Fruit fly (Drosophila melanogaster) whole organism, embryonic: ENCODE results near the gene 7B2.

Experiments used
- Antp ChIP-seq: fragments of 200-800 bp; sonication (Bioruptor generic); optimal IDR thresholded peaks from 3 replicates; lab custom pipeline; 2016; ENCODE audit warnings: missing biosample characterization, missing genetic modification characterization
- Bdp1 ChIP-seq: fragments of 200-800 bp; sonication (Bioruptor generic); optimal IDR thresholded peaks from 3 replicates; lab custom pipeline; 2016; ENCODE audit warnings: missing biosample characterization, missing genetic modification characterization
- Bgb ChIP-seq: fragments of 200-800 bp; sonication (Bioruptor generic); IDR thresholded peaks from 2 replicates; pipeline ENCODE4 v1.3.6; 2022; ENCODE audit warnings: missing biosample characterization, missing genetic modification characterization; ENCODE audit not compliant: partially characterized antibody
- CG11398 ChIP-seq: fragments of 200-800 bp; sonication (Bioruptor generic); optimal IDR thresholded peaks from 2 replicates; lab custom pipeline; 2016; ENCODE audit warnings: missing biosample characterization, missing genetic modification characterization
- CG12155 ChIP-seq: fragments of 200-800 bp; sonication (Bioruptor generic); optimal IDR thresholded peaks from 3 replicates; lab custom pipeline; 2016; ENCODE audit warnings: missing biosample characterization, missing genetic modification characterization
- CG12659 ChIP-seq: fragments of 200-800 bp; sonication (Bioruptor generic); optimal IDR thresholded peaks from 3 replicates; lab custom pipeline; 2017; ENCODE audit warnings: mild to moderate bottlenecking, missing biosample characterization, missing genetic modification reagents, missing genetic modification characterization
- CG13296 ChIP-seq: fragments of 200-800 bp; sonication (Bioruptor generic); optimal IDR thresholded peaks from 3 replicates; lab custom pipeline; 2018; ENCODE audit warnings: missing biosample characterization, mild to moderate bottlenecking, missing genetic modification characterization
- CG13624 ChIP-seq: fragments of 200-800 bp; sonication (Bioruptor generic); optimal IDR thresholded peaks from 2 replicates; lab custom pipeline; 2016; ENCODE audit warnings: missing biosample characterization, missing genetic modification characterization
- CG13775 ChIP-seq: fragments of 200-800 bp; sonication (Bioruptor generic); optimal IDR thresholded peaks from 3 replicates; lab custom pipeline; 2017; ENCODE audit warnings: missing biosample characterization, mild to moderate bottlenecking, missing genetic modification characterization
- CG14667 ChIP-seq: fragments of 200-800 bp; sonication (Bioruptor generic); IDR thresholded peaks from 2 replicates; pipeline ENCODE4 v1.3.6; 2022; ENCODE audit warnings: missing biosample characterization, missing genetic modification characterization
- CG14965 ChIP-seq: fragments of 200-800 bp; sonication (Bioruptor generic); optimal IDR thresholded peaks from 2 replicates; lab custom pipeline; 2016; ENCODE audit warnings: missing biosample characterization, missing genetic modification characterization, borderline replicate concordance
- CG15479 ChIP-seq: fragments of 200-800 bp; sonication (Bioruptor generic); optimal IDR thresholded peaks from 3 replicates; lab custom pipeline; 2019; ENCODE audit warnings: missing biosample characterization, mild to moderate bottlenecking, missing genetic modification characterization, moderate library complexity
- CG18619 ChIP-seq: fragments of 200-800 bp; sonication (Bioruptor generic); optimal IDR thresholded peaks from 3 replicates; lab custom pipeline; 2017; ENCODE audit warnings: missing biosample characterization, mild to moderate bottlenecking, missing genetic modification characterization
- CG2889 ChIP-seq: fragments of 200-800 bp; sonication (Bioruptor generic); IDR thresholded peaks from 3 replicates; pipeline ENCODE4 v1.3.6; 2022; ENCODE audit warnings: missing biosample characterization, missing genetic modification characterization
- CG3847 ChIP-seq: fragments of 200-800 bp; sonication (Bioruptor generic); IDR thresholded peaks from 2 replicates; pipeline ENCODE4 v1.3.6; 2022; ENCODE audit warnings: missing biosample characterization, missing genetic modification characterization
- CG4404 ChIP-seq: fragments of 200-800 bp; sonication (Bioruptor generic); IDR thresholded peaks from 2 replicates; pipeline ENCODE4 v1.3.6; 2022; ENCODE audit warnings: missing biosample characterization, missing genetic modification characterization
- CG4854 ChIP-seq: fragments of 200-800 bp; sonication (Bioruptor generic); optimal IDR thresholded peaks from 2 replicates; lab custom pipeline; 2016; ENCODE audit warnings: missing biosample characterization, missing genetic modification characterization, inconsistent platforms
- CG5180 ChIP-seq: fragments of 200-800 bp; sonication (Bioruptor generic); optimal IDR thresholded peaks from 3 replicates; lab custom pipeline; 2017; ENCODE audit warnings: missing biosample characterization, missing genetic modification characterization, mild to moderate bottlenecking, moderate library complexity, missing genetic modification reagents
- CG6813 ChIP-seq: fragments of 200-800 bp; sonication (Bioruptor generic); optimal IDR thresholded peaks from 2 replicates; lab custom pipeline; 2017; ENCODE audit warnings: missing biosample characterization, missing genetic modification characterization, mild to moderate bottlenecking, moderate library complexity, missing genetic modification reagents
- CG8290 ChIP-seq, 3 experiments: fragments of 200-800 bp; sonication (Bioruptor generic); optimal IDR thresholded peaks; 2 replicates each; lab custom pipeline; 2016 to 2019; ENCODE audit warnings: missing biosample characterization in 3 of 3, missing genetic modification characterization in 3 of 3, mild to moderate bottlenecking in 2 of 3, moderate library complexity in 1 of 3
- CG9609 ChIP-seq: fragments of 200-800 bp; sonication (Bioruptor generic); optimal IDR thresholded peaks from 3 replicates; lab custom pipeline; 2016; ENCODE audit warnings: missing biosample characterization, missing genetic modification characterization
- CG9727 ChIP-seq: fragments of 200-800 bp; sonication (Bioruptor generic); optimal IDR thresholded peaks from 3 replicates; lab custom pipeline; 2017; ENCODE audit warnings: missing biosample characterization, mild to moderate bottlenecking, missing genetic modification characterization
- CkIIα-i1 ChIP-seq: fragments of 200-800 bp; sonication (Bioruptor generic); IDR thresholded peaks from 2 replicates; pipeline ENCODE4 v1.3.6; 2022; ENCODE audit warnings: missing biosample characterization, missing genetic modification characterization
- E2f1 ChIP-seq: fragments of 200-800 bp; sonication (Bioruptor generic); IDR thresholded peaks from 2 replicates; pipeline ENCODE4 v1.3.6; 2022; ENCODE audit warnings: missing biosample characterization, missing genetic modification characterization
- Jarid2 ChIP-seq: fragments of 200-800 bp; sonication (Bioruptor generic); optimal IDR thresholded peaks from 3 replicates; lab custom pipeline; 2017; ENCODE audit warnings: mild to moderate bottlenecking, missing biosample characterization, missing genetic modification reagents, missing genetic modification characterization
- Lpt ChIP-seq: fragments of >200 bp; optimal IDR thresholded peaks from 2 replicates; lab custom pipeline; 2018; ENCODE audit warnings: missing biosample characterization, missing genetic modification characterization
- MESR4 ChIP-seq: fragments of 200-800 bp; sonication (Bioruptor generic); optimal IDR thresholded peaks from 2 replicates; lab custom pipeline; 2018; ENCODE audit warnings: missing biosample characterization, mild to moderate bottlenecking, missing genetic modification characterization, moderate library complexity
- Nf-YB ChIP-seq: fragments of 200-800 bp; sonication (Bioruptor generic); optimal IDR thresholded peaks from 3 replicates; lab custom pipeline; 2019; ENCODE audit warnings: missing biosample characterization, mild to moderate bottlenecking, missing genetic modification characterization, moderate library complexity
- Optix ChIP-seq: fragments of 200-800 bp; sonication (Bioruptor generic); IDR thresholded peaks from 3 replicates; pipeline ENCODE4 v1.3.6; 2022; ENCODE audit warnings: missing biosample characterization, missing genetic modification characterization
- Side ChIP-seq: fragments of 200-800 bp; sonication (Bioruptor generic); optimal IDR thresholded peaks from 2 replicates; lab custom pipeline; 2016; ENCODE audit warnings: missing biosample characterization, missing genetic modification characterization
- Sin3A ChIP-seq: fragments of >200 bp; optimal IDR thresholded peaks from 2 replicates; lab custom pipeline; 2018
- Six4 ChIP-seq: fragments of 200-800 bp; sonication (Bioruptor generic); optimal IDR thresholded peaks from 2 replicates; lab custom pipeline; 2016; ENCODE audit warnings: missing biosample characterization, missing genetic modification characterization
- bowl ChIP-seq: fragments of 200-800 bp; sonication (Bioruptor generic); IDR thresholded peaks from 2 replicates; pipeline ENCODE4 v1.3.6; 2022; ENCODE audit warnings: missing biosample characterization, missing genetic modification characterization
- eve ChIP-seq, 2 experiments: fragments of >200 bp; optimal IDR thresholded peaks; 2 replicates each; lab custom pipeline; 2017; ENCODE audit warnings: missing biosample characterization in 2 of 2, missing genetic modification characterization in 2 of 2
- fru ChIP-seq: fragments of >200 bp; optimal IDR thresholded peaks from 2 replicates; lab custom pipeline; 2017
- gsb ChIP-seq: fragments of 200-800 bp; sonication (Bioruptor generic); IDR thresholded peaks from 2 replicates; pipeline ENCODE4 v1.3.6; 2022; ENCODE audit warnings: missing biosample characterization, missing genetic modification characterization
- kay ChIP-seq: fragments of 200-800 bp; sonication (Bioruptor generic); optimal IDR thresholded peaks from 2 replicates; lab custom pipeline; 2016; ENCODE audit warnings: missing biosample characterization, missing genetic modification characterization
- knrl ChIP-seq: fragments of 200-800 bp; sonication (Bioruptor generic); IDR thresholded peaks from 3 replicates; pipeline ENCODE4 v1.3.6; 2022; ENCODE audit warnings: missing biosample characterization, missing genetic modification characterization; ENCODE audit not compliant: partially characterized antibody
- lmd ChIP-seq: fragments of 200-800 bp; sonication (Bioruptor generic); IDR thresholded peaks from 2 replicates; pipeline ENCODE4 v1.3.6; 2022; ENCODE audit warnings: missing biosample characterization, missing genetic modification characterization
- pb ChIP-seq: fragments of 200-800 bp; sonication (Bioruptor generic); optimal IDR thresholded peaks from 3 replicates; lab custom pipeline; 2016; ENCODE audit warnings: missing biosample characterization, missing genetic modification characterization
- prd ChIP-seq, 3 experiments: fragments of >200 bp in 2 of 3; fragments of 200-800 bp in 1 of 3; sonication (Bioruptor generic) in 1 of 3; optimal IDR thresholded peaks in 2 of 3; IDR thresholded peaks in 1 of 3; 2 replicates in 2 of 3; 3 replicates in 1 of 3; pipeline versions ENCODE4 v1.3.6 to Lab custom; 2017 to 2022; ENCODE audit warnings: missing biosample characterization in 1 of 3, missing genetic modification characterization in 1 of 3
- pum ChIP-seq: fragments of 200-800 bp; sonication (Bioruptor generic); optimal IDR thresholded peaks from 2 replicates; lab custom pipeline; 2016; ENCODE audit warnings: missing biosample characterization, missing genetic modification characterization
- sens ChIP-seq: fragments of 200-800 bp; sonication (Bioruptor generic); peaks from one replicate; lab custom pipeline; 2016; ENCODE audit warnings: missing biosample characterization, missing genetic modification characterization
- shn ChIP-seq: fragments of 200-800 bp; sonication (Bioruptor generic); optimal IDR thresholded peaks from 3 replicates; lab custom pipeline; 2016; ENCODE audit warnings: missing biosample characterization, missing genetic modification characterization
- sob ChIP-seq: fragments of 200-800 bp; sonication (Bioruptor generic); IDR thresholded peaks from 2 replicates; pipeline ENCODE4 v1.3.6; 2022; ENCODE audit warnings: missing biosample characterization, missing genetic modification characterization
- stc ChIP-seq: fragments of 200-800 bp; sonication (Bioruptor generic); IDR thresholded peaks from 2 replicates; pipeline ENCODE4 v1.3.6; 2022; ENCODE audit warnings: missing biosample characterization, missing genetic modification characterization
- tna ChIP-seq: fragments of 200-800 bp; sonication (Bioruptor generic); IDR thresholded peaks from 2 replicates; pipeline ENCODE4 v1.3.6; 2022; ENCODE audit warnings: missing biosample characterization, missing genetic modification characterization; ENCODE audit not compliant: partially characterized antibody
- trem ChIP-seq: fragments of 200-800 bp; optimal IDR thresholded peaks from 3 replicates; lab custom pipeline; 2019; ENCODE audit warnings: missing biosample characterization, mild to moderate bottlenecking, missing genetic modification characterization, moderate library complexity
- unc-4 ChIP-seq: fragments of 200-800 bp; sonication (Bioruptor generic); IDR thresholded peaks from 2 replicates; pipeline ENCODE4 v1.3.6; 2022; ENCODE audit warnings: missing biosample characterization, missing genetic modification characterization; ENCODE audit not compliant: partially characterized antibody
- unpg ChIP-seq: fragments of 200-800 bp; sonication (Bioruptor generic); optimal IDR thresholded peaks from 3 replicates; lab custom pipeline; 2018; ENCODE audit warnings: missing biosample characterization, mild to moderate bottlenecking, missing genetic modification characterization, moderate library complexity
- vnd ChIP-seq: fragments of 200-800 bp; sonication (Bioruptor generic); IDR thresholded peaks from 3 replicates; pipeline ENCODE4 v1.3.6; 2022; ENCODE audit warnings: missing biosample characterization, missing genetic modification characterization; ENCODE audit not compliant: partially characterized antibody
- zfh1 ChIP-seq: fragments of 200-800 bp; sonication (Bioruptor generic); IDR thresholded peaks from 3 replicates; pipeline ENCODE4 v1.3.6; 2022; ENCODE audit warnings: missing biosample characterization, missing genetic modification characterization

The 7B2 gene

dm6 chr3R:5371563-5371962, 5.0 kb upstream of the 7B2 start, which contains the start of gene Polr2F (continued):
- TF ChIP-seq CG6813 (GFP tag; lab: Kevin White, UChicago) (peak; percentile 14), prd (optimal IDR thresholded peaks at IDR 0.05; lab: Kevin White, UChicago) (no peak), prd (GFP tag; IDR thresholded peaks at IDR 0.05; lab: Robert Waterston, UW) (peak; percentile 78), gsb (GFP tag; lab: Robert Waterston, UW) (peak; percentile 22; the same call in 1 of the 2 replicates), unc-4 (GFP tag; lab: Robert Waterston, UW) (peak; percentile 36; the same call in 1 of the 2 replicates), CG8290 (GFP tag; optimal IDR thresholded peaks at IDR 0.05; lab: Kevin White, UChicago) (peak; percentile 89), CG8290 (tag; optimal IDR thresholded peaks at IDR 0.05; lab: Kevin White, UChicago) (peak in 1 of 2 experiments; percentile 95), CG18619 (peak; percentile 73), vnd (GFP tag; lab: Robert Waterston, UW) (no peak), MESR4 (peak; percentile 97), CG13296 (GFP tag; lab: Kevin White, UChicago) (peak; percentile 67), sob (peak; percentile 93), kay (GFP tag; lab: Kevin White, UChicago) (peak; percentile 71), knrl (GFP tag; lab: Robert Waterston, UW) (peak; percentile 51; the same call in 2 of the 3 replicates), CG5180 (GFP tag; lab: Kevin White, UChicago) (no peak), CG4404 (GFP tag; lab: Robert Waterston, UW) (peak; percentile 51), Lpt (no peak), CG15479 (GFP tag; lab: Kevin White, UChicago) (no peak), fru (lab: Kevin White, UChicago) (no peak), CG13775 (GFP tag; lab: Kevin White, UChicago) (peak; percentile 64), Jarid2 (GFP tag; lab: Kevin White, UChicago) (peak; percentile 36), sens (peak; percentile 96), lmd (peak; percentile 76), unpg (GFP tag; lab: Kevin White, UChicago) (peak; percentile 54), CG11398 (GFP tag; lab: Kevin White, UChicago) (peak; percentile 79), CG4854 (GFP tag; lab: Kevin White, UChicago) (peak; percentile 87), CG14667 (GFP tag; lab: Robert Waterston, UW) (peak; percentile 74), CG9727 (GFP tag; lab: Kevin White, UChicago) (peak; percentile 35), E2f1 (GFP tag; lab: Robert Waterston, UW) (peak; percentile 60), Six4 (GFP tag; lab: Kevin White, UChicago) (peak; percentile 77), CG2889 (peak; percentile 64; the same call in 2 of the 3 replicates), pb (peak; percentile 86), Nf-YB (GFP tag; lab: Kevin White, UChicago) (no peak), stc (GFP tag; lab: Robert Waterston, UW) (no peak), bowl (GFP tag; lab: Robert Waterston, UW) (no peak), trem (tag; lab: Kevin White, UChicago) (peak; percentile 63), Optix (GFP tag; lab: Robert Waterston, UW) (peak; percentile 58; the same call in 2 of the 3 replicates), pum (peak; percentile 90)

- TF ChIP-seq Bdp1 (GFP tag; lab: Kevin White, UChicago) (no peak), CG14965 (GFP tag; lab: Kevin White, UChicago) (no peak), Sin3A (peak; percentile 33), CG12155 (GFP tag; lab: Kevin White, UChicago) (peak; percentile 17), Antp (no peak), tna (GFP tag; lab: Robert Waterston, UW) (peak; percentile 23; the same call in 1 of the 2 replicates), CG3847 (GFP tag; lab: Robert Waterston, UW) (peak; percentile 22; the same call in 1 of the 2 replicates), CG12659 (GFP tag; lab: Kevin White, UChicago) (peak; percentile 43), CG9609 (GFP tag; lab: Kevin White, UChicago) (no peak), shn (no peak), Bgb (GFP tag; lab: Robert Waterston, UW) (peak; percentile 32; the same call in 1 of the 2 replicates), CG11398 (GFP tag; lab: Kevin White, UChicago) (no peak), CG13624 (GFP tag; lab: Kevin White, UChicago) (peak; percentile 21), eve (GFP tag; optimal IDR thresholded peaks at IDR 0.05; lab: Kevin White, UChicago) (no peak), CkIIα-i1 (GFP tag; lab: Robert Waterston, UW) (no peak), Side (GFP tag; lab: Kevin White, UChicago) (no peak), zfh1 (GFP tag; lab: Robert Waterston, UW) (no peak)
Measured at dm6 chr3R:5374720-5375119, 1.9 kb upstream of the 7B2 start, which contains the start of the genes hd and CG14667. hd (minus strand) TSS chr3R:5374962. CG14667 (plus strand) TSS chr3R:5375022.
